Fruit fly (Drosophila melanogaster): ENCODE data around the gene Pex23.

DNA sequence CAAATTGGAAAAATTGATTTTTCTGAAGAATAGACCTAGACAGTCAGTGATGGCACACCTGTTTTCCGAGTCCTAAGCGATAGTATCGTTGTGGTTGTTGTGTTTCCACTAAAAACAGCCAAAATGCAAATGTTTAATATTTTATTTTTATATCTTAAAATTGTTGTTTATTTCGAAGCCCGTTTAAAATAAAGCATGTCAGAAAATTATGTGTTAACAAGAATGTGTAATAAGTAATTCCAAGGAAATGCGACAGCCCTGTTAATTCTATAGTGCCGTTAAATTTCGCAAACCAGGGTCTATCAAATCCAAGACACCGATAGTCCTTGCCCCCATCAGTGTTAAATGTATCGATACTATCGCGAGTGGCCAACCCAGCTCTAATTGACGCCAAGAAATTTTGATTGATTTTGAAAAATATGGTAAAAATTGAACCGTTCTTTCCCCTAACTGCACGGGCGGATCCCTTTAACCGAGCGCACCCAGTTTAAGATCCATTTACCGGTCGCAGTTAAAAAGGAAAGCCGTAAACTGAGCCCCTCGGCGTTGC, at the start of gene Pex23:
- TF ChIP-seq pad (GFP tag; optimal IDR thresholded peaks at IDR 0.05): peak; percentile 58
- peak; percentile 68 for TF ChIP-seq Clk (GFP tag; optimal IDR thresholded peaks at IDR 0.05)
- TF ChIP-seq ovo (GFP tag; optimal IDR thresholded peaks at IDR 0.05): peak; percentile 52
- peak; percentile 75 for TF ChIP-seq CG7101 (tag; optimal IDR thresholded peaks at IDR 0.05)
- TF ChIP-seq cnc (optimal IDR thresholded peaks at IDR 0.05): no peak
- peak; percentile 41 for TF ChIP-seq tj (GFP tag; optimal IDR thresholded peaks at IDR 0.05)
- TF ChIP-seq CG12768 (GFP tag; optimal IDR thresholded peaks at IDR 0.05): peak; percentile 48
- peak; percentile 70 for TF ChIP-seq Mnt (GFP tag; optimal IDR thresholded peaks at IDR 0.05)
- peak; percentile 74 for TF ChIP-seq CG1620 (GFP tag; optimal IDR thresholded peaks at IDR 0.05)
- peak; percentile 96 for TF ChIP-seq CG14711 (tag; optimal IDR thresholded peaks at IDR 0.05)
- peak; percentile 79 for TF ChIP-seq Hr96 (GFP tag; optimal IDR thresholded peaks at IDR 0.05)
- no peak for TF ChIP-seq kay (GFP tag; ENCODE audit: borderline replicate concordance)
- peak; percentile 35 for TF ChIP-seq CG33017 (tag; optimal IDR thresholded peaks at IDR 0.05)
